Worm (Caenorhabditis elegans): ENCODE data around the gene C46A5.4.

DNA sequence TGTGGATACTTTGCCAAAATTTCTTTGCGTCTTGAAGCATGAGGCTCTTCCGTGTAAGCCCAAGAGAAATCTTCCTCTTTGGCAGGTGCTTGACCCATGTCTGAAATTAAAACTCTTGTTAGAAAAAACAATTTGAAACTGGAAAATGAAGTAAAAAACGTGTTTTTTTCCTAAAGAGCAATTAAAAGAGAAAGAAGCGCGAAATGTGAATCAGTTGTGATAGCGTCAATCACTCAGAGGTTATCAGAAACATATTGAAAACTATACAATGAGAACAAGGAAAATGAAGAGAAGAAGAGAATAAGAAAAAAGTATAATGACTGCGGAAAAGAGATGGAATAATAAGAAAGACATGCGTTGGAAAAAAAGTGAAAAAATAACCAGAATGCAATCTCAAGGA is 50.3 kb downstream of the C46A5.4 start, which contains the start of gene F33D4.4:
- TF ChIP-seq ceh-9 (tag; optimal IDR thresholded peaks at IDR 0.05) (no peak), F13H6.1 (tag; optimal IDR thresholded peaks at IDR 0.05) (no peak), C38D4.7 (GFP tag; optimal IDR thresholded peaks at IDR 0.05) (no peak), pha-4 (tag; optimal IDR thresholded peaks at IDR 0.05) (no peak), ceh-24 (tag; optimal IDR thresholded peaks at IDR 0.05) (no peak), ztf-16 (tag; optimal IDR thresholded peaks at IDR 0.05) (no peak)
